Worm (Caenorhabditis elegans) whole organism, L4/young adult: ENCODE measurements around the gene F49H6.15.

ENCODE experiments used
- W03F9.2 ChIP-seq: fragments of 150-350 bp; optimal IDR thresholded peaks from 2 replicates; lab custom pipeline; 2014; ENCODE audit warnings: missing biosample characterization, missing genetic modification characterization
- dao-5 ChIP-seq: sonication (generic microtip); optimal IDR thresholded peaks from 2 replicates; lab custom pipeline; 2016; ENCODE audit warnings: missing genotype, missing genetic modification characterization, moderate library complexity, missing compliant biosample characterization
- him-1 ChIP-seq: sonication (generic microtip); optimal IDR thresholded peaks from 2 replicates; lab custom pipeline; 2016; ENCODE audit warnings: missing genotype, missing genetic modification reagents, missing genetic modification characterization, missing compliant biosample characterization

The F49H6.15 gene

ce11 chrV:17021361-17021760 lies 4.8 kb downstream of the F49H6.15 start, which contains the start of gene F49H6.12:
Gene F49H6.12, minus strand, starts transcription at chrV:17021461.
- TF ChIP-seq dao-5: no peak
- TF ChIP-seq W03F9.2 (tag; lab: Kevin White, UChicago): no peak
- no peak for TF ChIP-seq him-1

ce11 chrV:17019690-17020089 lies 6.5 kb downstream of the F49H6.15 start, which contains the start of gene F49H6.17:
Gene F49H6.17, plus strand, starts transcription at chrV:17019990.
- TF ChIP-seq dao-5 (no peak), W03F9.2 (tag; lab: Kevin White, UChicago) (no peak)

- TF ChIP-seq dao-5 (no peak), him-1 (no peak), W03F9.2 (tag; lab: Kevin White, UChicago) (no peak)
Observed at ce11 chrV:17016787-17017186, 9.4 kb downstream of the F49H6.15 start, which contains the start of gene srh-97. Gene srh-97, plus strand, starts transcription at chrV:17017087.

ce11 chrV:17014050-17014449 lies 12.1 kb downstream of the F49H6.15 start, which contains the start of gene clc-13:
Gene clc-13, plus strand, starts transcription at chrV:17014408.
- TF ChIP-seq W03F9.2 (tag; lab: Kevin White, UChicago): no peak

ce11 chrV:17013232-17013631 lies 13.0 kb downstream of the F49H6.15 start, which contains the start of gene clec-241:
Gene clec-241, minus strand, starts transcription at chrV:17013332.
- no peak for TF ChIP-seq W03F9.2 (tag; lab: Kevin White, UChicago)
- no peak for TF ChIP-seq dao-5
- no peak for TF ChIP-seq him-1

ce11 chrV:17009342-17010064 lies 16.7 kb downstream of the F49H6.15 start, which contains the start of the genes clc-12 and clec-240:
Gene clc-12, minus strand, starts transcription at chrV:17009388.
Gene clec-240, plus strand, starts transcription at chrV:17010014.
- TF ChIP-seq W03F9.2 (tag; lab: Kevin White, UChicago): no peak
- TF ChIP-seq him-1: no peak
- TF ChIP-seq dao-5: no peak

ce11 chrV:17008302-17008701 lies 17.9 kb downstream of the F49H6.15 start, which contains the start of gene sri-69:
Gene sri-69, minus strand, starts transcription at chrV:17008402.
- TF ChIP-seq him-1: no peak
- TF ChIP-seq dao-5: no peak
- TF ChIP-seq W03F9.2 (tag; lab: Kevin White, UChicago): no peak

ce11 chrV:17005189-17005588 lies 21.0 kb downstream of the F49H6.15 start, which contains the start of gene srh-131:
Gene srh-131, plus strand, starts transcription at chrV:17005489.
- no peak for TF ChIP-seq him-1
- no peak for TF ChIP-seq W03F9.2 (tag; lab: Kevin White, UChicago)
- TF ChIP-seq dao-5: no peak

- TF ChIP-seq him-1 (no peak), W03F9.2 (tag; lab: Kevin White, UChicago) (no peak), dao-5 (no peak)
Observed at ce11 chrV:17001167-17001566, 25.0 kb downstream of the F49H6.15 start, which contains the start of gene sri-9. Gene sri-9, plus strand, starts transcription at chrV:17001467.

ce11 chrV:17000635-17001034 lies 25.6 kb downstream of the F49H6.15 start:
- TF ChIP-seq W03F9.2 (tag; lab: Kevin White, UChicago): no peak
- no peak for TF ChIP-seq him-1

- TF ChIP-seq W03F9.2 (tag; lab: Kevin White, UChicago): no peak
- TF ChIP-seq him-1: no peak
- no peak for TF ChIP-seq dao-5
Observed at ce11 chrV:17000204-17000603, 26.0 kb downstream of the F49H6.15 start, which contains the start of gene str-217. Gene str-217, minus strand, starts transcription at chrV:17000304.

- no peak for TF ChIP-seq him-1
- TF ChIP-seq dao-5: no peak
- no peak for TF ChIP-seq W03F9.2 (tag; lab: Kevin White, UChicago)
Observed at ce11 chrV:16992383-16992782, 33.8 kb downstream of the F49H6.15 start.

ce11 chrV:16991734-16992133 lies 34.5 kb downstream of the F49H6.15 start, which contains the start of gene srz-95:
Gene srz-95, plus strand, starts transcription at chrV:16992034.
- TF ChIP-seq W03F9.2 (tag; lab: Kevin White, UChicago) (no peak), him-1 (no peak), dao-5 (no peak)

- no peak for TF ChIP-seq him-1
- TF ChIP-seq W03F9.2 (tag; lab: Kevin White, UChicago): no peak
- no peak for TF ChIP-seq dao-5
Observed at ce11 chrV:16988614-16989013, 37.6 kb downstream of the F49H6.15 start, which contains the start of gene Y102A5C.27. Gene Y102A5C.27, minus strand, starts transcription at chrV:16988714.

- TF ChIP-seq him-1: no peak
- no peak for TF ChIP-seq dao-5
- TF ChIP-seq W03F9.2 (tag; lab: Kevin White, UChicago): no peak
Observed at ce11 chrV:16987783-16988182, 38.4 kb downstream of the F49H6.15 start.
